Worm (Caenorhabditis elegans) whole organism, L1 larva: ENCODE data around the gene tbp-1.

Experiments
- C04F5.9 ChIP-seq: sonication (generic microtip); optimal IDR thresholded peaks from 2 replicates; lab custom pipeline; 2016; ENCODE audit warnings: missing genetic modification characterization, missing compliant biosample characterization
- C16A3.4 ChIP-seq: fragments of 150-350 bp; optimal IDR thresholded peaks from 2 replicates; lab custom pipeline; 2014; ENCODE audit warnings: missing biosample characterization, missing genetic modification characterization
- C34B4.2 ChIP-seq: sonication (generic microtip); optimal IDR thresholded peaks from 2 replicates; lab custom pipeline; 2017; ENCODE audit warnings: mild to moderate bottlenecking, missing genetic modification characterization, missing compliant biosample characterization
- F16B12.6 ChIP-seq: fragments of 150-350 bp; optimal IDR thresholded peaks from 2 replicates; lab custom pipeline; 2014; ENCODE audit warnings: missing biosample characterization, missing genetic modification characterization
- alr-1 ChIP-seq: fragments of 200-800 bp; sonication (Bioruptor generic); optimal IDR thresholded peaks from 2 replicates; lab custom pipeline; 2018; ENCODE audit warnings: borderline replicate concordance, mild to moderate bottlenecking, missing genetic modification characterization, missing compliant biosample characterization
- aly-2 ChIP-seq: fragments of 150-350 bp; optimal IDR thresholded peaks from 2 replicates; lab custom pipeline; 2014; ENCODE audit warnings: missing biosample characterization, missing genetic modification characterization
- ama-1 ChIP-seq: fragments of 150-350 bp; optimal IDR thresholded peaks from 2 replicates; lab custom pipeline; 2014
- blmp-1 ChIP-seq: fragments of 150-350 bp; optimal IDR thresholded peaks from 2 replicates; lab custom pipeline; 2014; ENCODE audit warnings: missing biosample characterization, missing genetic modification characterization
- dpl-1 ChIP-seq, 3 experiments: fragments of 150-350 bp in 2 of 3; sonication (generic microtip) in 1 of 3; optimal IDR thresholded peaks; 2 replicates each; lab custom pipeline; 2014 to 2017; ENCODE audit warnings: missing biosample characterization in 3 of 3, missing genetic modification characterization in 3 of 3, missing genetic modification reagents in 3 of 3
- efl-1 ChIP-seq, 4 experiments: fragments of 150-350 bp; optimal IDR thresholded peaks in 3 of 4; peaks in 1 of 4; 1 replicate in 1 of 4; 2 replicates in 3 of 4; lab custom pipeline; 2014; ENCODE audit warnings: missing biosample characterization in 2 of 4, missing genetic modification characterization in 2 of 4, missing genetic modification reagents in 2 of 4
- efl-3 ChIP-seq: fragments of 200-800 bp; sonication (Bioruptor generic); optimal IDR thresholded peaks from 2 replicates; lab custom pipeline; 2018; ENCODE audit warnings: mild to moderate bottlenecking, missing genetic modification characterization, missing compliant biosample characterization
- egl-13 ChIP-seq: sonication (generic microtip); optimal IDR thresholded peaks from 2 replicates; lab custom pipeline; 2016; ENCODE audit warnings: missing genotype, missing genetic modification reagents, missing genetic modification characterization, missing compliant biosample characterization
- egl-27 ChIP-seq, 2 experiments: fragments of 150-350 bp in 1 of 2; sonication (generic microtip); optimal IDR thresholded peaks; 3 replicates each; lab custom pipeline; 2017 to 2018; ENCODE audit warnings: missing biosample characterization in 2 of 2, missing genetic modification characterization in 2 of 2, missing genetic modification reagents in 2 of 2
- ets-5 ChIP-seq: fragments of 200-800 bp; sonication (Bioruptor generic); IDR thresholded peaks from 2 replicates; pipeline ENCODE4 v1.3.6; 2022; ENCODE audit warnings: missing genetic modification characterization, missing compliant biosample characterization
- fkh-10 ChIP-seq: sonication (generic microtip); optimal IDR thresholded peaks from 2 replicates; lab custom pipeline; 2017; ENCODE audit warnings: missing biosample characterization, missing genetic modification reagents, missing genetic modification characterization
- fkh-4 ChIP-seq: sonication (generic microtip); optimal IDR thresholded peaks from 2 replicates; lab custom pipeline; 2016; ENCODE audit warnings: missing compliant biosample characterization, missing genetic modification characterization, borderline replicate concordance
- fkh-8 ChIP-seq: sonication (generic microtip); optimal IDR thresholded peaks from 2 replicates; lab custom pipeline; 2016; ENCODE audit warnings: mild to moderate bottlenecking, missing genetic modification characterization, missing compliant biosample characterization
- fos-1 ChIP-seq: fragments of 150-350 bp; optimal IDR thresholded peaks from 2 replicates; lab custom pipeline; 2014; ENCODE audit warnings: missing biosample characterization, missing genetic modification characterization
- irx-1 ChIP-seq: sonication (generic microtip); optimal IDR thresholded peaks from 2 replicates; lab custom pipeline; 2016; ENCODE audit warnings: missing genetic modification characterization, missing compliant biosample characterization
- isw-1 ChIP-seq: fragments of 200-800 bp; sonication (Bioruptor generic); IDR thresholded peaks from 2 replicates; pipeline ENCODE4 v1.3.6; 2022; ENCODE audit warnings: missing genetic modification characterization, missing compliant biosample characterization
- jun-1 ChIP-seq: fragments of 150-350 bp; optimal IDR thresholded peaks from 2 replicates; lab custom pipeline; 2014; ENCODE audit warnings: missing biosample characterization, missing genetic modification reagents, missing genetic modification characterization
- lin-14 ChIP-seq: fragments of 200-800 bp; sonication (Bioruptor generic); optimal IDR thresholded peaks from 2 replicates; lab custom pipeline; 2018; ENCODE audit warnings: mild to moderate bottlenecking, missing genetic modification characterization, moderate library complexity, missing compliant biosample characterization
- lin-35 ChIP-seq, 2 experiments: fragments of 150-350 bp; optimal IDR thresholded peaks; 2 replicates each; lab custom pipeline; 2014; ENCODE audit warnings: missing biosample characterization in 2 of 2, missing genetic modification characterization in 2 of 2, missing genetic modification reagents in 2 of 2
- lin-39 ChIP-seq: fragments of 150-350 bp; optimal IDR thresholded peaks from 2 replicates; lab custom pipeline; 2014; ENCODE audit warnings: missing biosample characterization, missing genetic modification reagents, missing genetic modification characterization
- lir-3 ChIP-seq: sonication (generic microtip); optimal IDR thresholded peaks from 2 replicates; lab custom pipeline; 2016; ENCODE audit warnings: mild to moderate bottlenecking, missing genetic modification characterization, moderate library complexity, missing compliant biosample characterization; ENCODE audit not compliant: poor library complexity
- mab-9 ChIP-seq: fragments of 200-800 bp; sonication (Bioruptor generic); IDR thresholded peaks from 2 replicates; pipeline ENCODE4 v1.3.6; 2022; ENCODE audit warnings: missing genetic modification reagents, missing genetic modification characterization, missing compliant biosample characterization
- mef-2 ChIP-seq: fragments of 150-350 bp; optimal IDR thresholded peaks from 2 replicates; lab custom pipeline; 2014; ENCODE audit warnings: missing biosample characterization, missing genetic modification characterization
- nhr-11 ChIP-seq: fragments of 150-350 bp; optimal IDR thresholded peaks from 2 replicates; lab custom pipeline; 2014; ENCODE audit warnings: missing biosample characterization, missing genetic modification characterization
- nhr-12 ChIP-seq: sonication (generic microtip); optimal IDR thresholded peaks from 2 replicates; lab custom pipeline; 2017; ENCODE audit warnings: missing biosample characterization, missing genetic modification characterization
- nhr-19 ChIP-seq: fragments of 200-800 bp; sonication (Bioruptor generic); conservative IDR thresholded peaks from 2 replicates; pipeline ENCODE4 v1.3.6; 2022; ENCODE audit warnings: missing genetic modification characterization, missing compliant biosample characterization
- nhr-20 ChIP-seq: sonication (generic microtip); optimal IDR thresholded peaks from 2 replicates; lab custom pipeline; 2016; ENCODE audit warnings: mild to moderate bottlenecking, missing genetic modification characterization, missing compliant biosample characterization
- nhr-28 ChIP-seq: fragments of 150-350 bp; optimal IDR thresholded peaks from 2 replicates; lab custom pipeline; 2014; ENCODE audit warnings: missing biosample characterization, missing genetic modification characterization
- nhr-71 ChIP-seq: sonication (generic microtip); optimal IDR thresholded peaks from 2 replicates; lab custom pipeline; 2016; ENCODE audit warnings: mild to moderate bottlenecking, missing genetic modification characterization, moderate library complexity, missing compliant biosample characterization
- nhr-76 ChIP-seq: sonication (generic microtip); optimal IDR thresholded peaks from 2 replicates; lab custom pipeline; 2017; ENCODE audit warnings: missing biosample characterization, missing genetic modification characterization
- nhr-77 ChIP-seq: fragments of 150-350 bp; optimal IDR thresholded peaks from 2 replicates; lab custom pipeline; 2014; ENCODE audit warnings: missing biosample characterization, missing genetic modification characterization
- nhr-84 ChIP-seq: sonication (generic microtip); optimal IDR thresholded peaks from 2 replicates; lab custom pipeline; 2017; ENCODE audit warnings: missing biosample characterization, missing genetic modification characterization
- nhr-85 ChIP-seq: sonication (generic microtip); peaks from one replicate; lab custom pipeline; 2016; ENCODE audit warnings: missing genetic modification characterization, inconsistent platforms, missing compliant biosample characterization
- nhr-90 ChIP-seq: sonication (generic microtip); optimal IDR thresholded peaks from 2 replicates; lab custom pipeline; 2016; ENCODE audit warnings: mild to moderate bottlenecking, missing genetic modification characterization, missing compliant biosample characterization; ENCODE audit not compliant: poor library complexity
- pag-3 ChIP-seq: sonication (generic microtip); optimal IDR thresholded peaks from 2 replicates; lab custom pipeline; 2017; ENCODE audit warnings: missing genetic modification characterization, mild to moderate bottlenecking, missing compliant biosample characterization, antibody characterized with exemption, borderline replicate concordance; ENCODE audit not compliant: insufficient read depth
- rnt-1 ChIP-seq: sonication (generic microtip); optimal IDR thresholded peaks from 2 replicates; lab custom pipeline; 2016; ENCODE audit warnings: mild to moderate bottlenecking, missing genetic modification characterization, moderate library complexity, missing compliant biosample characterization
- snpc-4 ChIP-seq: fragments of 150-350 bp; optimal IDR thresholded peaks from 2 replicates; lab custom pipeline; 2014; ENCODE audit warnings: missing biosample characterization, missing genetic modification characterization
- sox-4 ChIP-seq: sonication (generic microtip); optimal IDR thresholded peaks from 2 replicates; lab custom pipeline; 2016; ENCODE audit warnings: missing genetic modification characterization, missing compliant biosample characterization
- sup-37 ChIP-seq: fragments of 200-800 bp; sonication (Bioruptor generic); optimal IDR thresholded peaks from 2 replicates; lab custom pipeline; 2018; ENCODE audit warnings: mild to moderate bottlenecking, missing genetic modification characterization, missing compliant biosample characterization
- swsn-7 ChIP-seq: sonication (generic microtip); optimal IDR thresholded peaks from 2 replicates; lab custom pipeline; 2016; ENCODE audit warnings: missing genetic modification characterization, missing compliant biosample characterization
- tlp-1 ChIP-seq: fragments of 150-350 bp; optimal IDR thresholded peaks from 2 replicates; lab custom pipeline; 2014; ENCODE audit warnings: missing biosample characterization, missing genetic modification characterization
- unc-62 ChIP-seq: fragments of 150-350 bp; optimal IDR thresholded peaks from 2 replicates; lab custom pipeline; 2014; ENCODE audit warnings: missing biosample characterization, missing genetic modification reagents, missing genetic modification characterization
- unc-86 ChIP-seq: sonication (generic microtip); optimal IDR thresholded peaks from 2 replicates; lab custom pipeline; 2016; ENCODE audit warnings: missing genetic modification characterization, missing compliant biosample characterization
- unc-98 ChIP-seq: fragments of 200-800 bp; sonication (Bioruptor generic); IDR thresholded peaks from 2 replicates; pipeline ENCODE4 v1.3.6; 2022; ENCODE audit warnings: missing genetic modification characterization, missing compliant biosample characterization
- xbp-1 ChIP-seq: sonication (generic microtip); optimal IDR thresholded peaks from 2 replicates; lab custom pipeline; 2016; ENCODE audit warnings: missing genetic modification characterization, missing compliant biosample characterization
- ztf-11 ChIP-seq, 2 experiments: sonication (generic microtip); optimal IDR thresholded peaks; 2 replicates each; lab custom pipeline; 2016 to 2017; ENCODE audit warnings: missing genetic modification characterization in 2 of 2, missing biosample characterization in 1 of 2, missing compliant biosample characterization in 1 of 2
- ztf-4 ChIP-seq: fragments of 150-350 bp; optimal IDR thresholded peaks from 2 replicates; lab custom pipeline; 2014; ENCODE audit warnings: missing biosample characterization, missing genetic modification characterization

The tbp-1 gene

ce11 chrIII:7383733-7384132, at the start of gene tbp-1:
tbp-1 (plus strand) TSS chrIII:7384033.
- TF ChIP-seq nhr-19 (GFP tag; lab: Robert Waterston, UW) (no peak), C34B4.2 (no peak)

DNA sequence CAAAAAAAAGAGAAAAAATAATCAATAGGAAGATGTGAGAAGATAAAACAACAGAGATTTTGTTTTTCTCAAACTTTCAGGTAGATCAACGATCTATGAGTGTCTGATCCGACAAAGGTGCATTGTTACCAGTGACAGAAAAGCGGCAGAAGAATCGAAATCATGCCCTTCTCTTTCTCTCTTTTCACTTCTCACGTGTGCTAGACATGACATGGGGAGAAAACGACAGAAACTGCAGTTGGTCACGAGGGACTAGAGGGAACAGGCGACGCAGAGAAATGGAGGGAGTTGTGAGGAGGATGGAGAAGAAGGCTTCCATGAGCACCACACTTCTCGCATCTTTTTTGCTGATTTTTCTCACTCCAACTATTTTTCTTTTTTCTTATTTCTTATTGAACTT, 48.6 kb upstream of the tbp-1 start, which contains the start of gene F56C9.10:
Gene F56C9.10 (minus strand): TSS at position 97 of the 400 bp plus-strand sequence.
- TF ChIP-seq C04F5.9 (tag; lab: Kevin White, UChicago) (peak; percentile 42), isw-1 (GFP tag; lab: Robert Waterston, UW) (peak; percentile 58), blmp-1 (tag; lab: Kevin White, UChicago) (peak; percentile 100), fkh-8 (tag; lab: Kevin White, UChicago) (peak; percentile 90), tlp-1 (tag; lab: Kevin White, UChicago) (no peak), ztf-4 (tag; lab: Kevin White, UChicago) (peak; percentile 87), mef-2 (tag; lab: Kevin White, UChicago) (peak; percentile 74), egl-13 (tag; lab: Kevin White, UChicago) (peak; percentile 51), alr-1 (tag; lab: Kevin White, UChicago) (no peak), ztf-11 (tag; optimal IDR thresholded peaks at IDR 0.05; lab: Kevin White, UChicago) (no peak), lin-14 (peak; percentile 97), ama-1 (lab: Kevin White, UChicago) (peak; percentile 38), fkh-10 (peak; percentile 35), xbp-1 (tag; lab: Kevin White, UChicago) (peak; percentile 75), ets-5 (no peak), nhr-12 (tag; lab: Kevin White, UChicago) (no peak), fkh-4 (no peak), pag-3 (tag; lab: Kevin White, UChicago) (no peak), rnt-1 (tag; lab: Kevin White, UChicago) (peak; percentile 93), sup-37 (peak; percentile 38), lin-35 (GFP tag; optimal IDR thresholded peaks at IDR 0.05; lab: Kevin White, UChicago) (peak; percentile 81 to 88), irx-1 (tag; lab: Kevin White, UChicago) (peak; percentile 60), nhr-85 (tag; lab: Kevin White, UChicago) (peak; percentile 92), dpl-1 (GFP tag; optimal IDR thresholded peaks at IDR 0.05; lab: Kevin White, UChicago) (peak; percentile 65 to 72 (median 69)), nhr-11 (tag; lab: Kevin White, UChicago) (peak; percentile 80), nhr-90 (tag; lab: Kevin White, UChicago) (peak; percentile 81), aly-2 (tag; lab: Kevin White, UChicago) (peak; percentile 34), nhr-19 (GFP tag; lab: Robert Waterston, UW) (peak; percentile 86), efl-1 (optimal IDR thresholded peaks at IDR 0.05; lab: Kevin White, UChicago) (peak; percentile 81 to 82), efl-1 (GFP tag; optimal IDR thresholded peaks at IDR 0.05 in 1 of 2; lab: Kevin White, UChicago) (peak; percentile 67 to 95), nhr-76 (no peak), F16B12.6 (tag; lab: Kevin White, UChicago) (peak; percentile 33), swsn-7 (tag; lab: Kevin White, UChicago) (peak; percentile 85), sox-4 (tag; lab: Kevin White, UChicago) (peak; percentile 43), lir-3 (tag; lab: Kevin White, UChicago) (peak; percentile 59), egl-27 (tag; optimal IDR thresholded peaks at IDR 0.05; lab: Kevin White, UChicago) (peak; percentile 32 to 79), nhr-77 (tag; lab: Kevin White, UChicago) (peak; percentile 40), nhr-71 (tag; lab: Kevin White, UChicago) (peak; percentile 97), fos-1 (tag; lab: Kevin White, UChicago) (peak; percentile 80), mab-9 (GFP tag; lab: Robert Waterston, UW) (no peak), unc-86 (tag; lab: Kevin White, UChicago) (peak; percentile 65), efl-3 (GFP tag; lab: Kevin White, UChicago) (no peak), jun-1 (tag; lab: Kevin White, UChicago) (peak; percentile 49), nhr-84 (no peak), C16A3.4 (tag; lab: Kevin White, UChicago) (peak; percentile 91), unc-98 (GFP tag; lab: Robert Waterston, UW) (peak; percentile 46), snpc-4 (tag; lab: Kevin White, UChicago) (peak; percentile 64), unc-62 (GFP tag; lab: Kevin White, UChicago) (no peak), nhr-20 (tag; lab: Kevin White, UChicago) (peak; percentile 94), lin-39 (peak; percentile 78), nhr-28 (tag; lab: Kevin White, UChicago) (no peak)
